Worm (Caenorhabditis elegans): Measurements from ENCODE around the gene Y57G11A.5.
"Not testable (repeated sequence)": the region's sequence is repeated elsewhere in the genome, so short reads cannot be mapped to it uniquely, and the experiment has no call there.

Y57G11A.5 gene

DNA sequence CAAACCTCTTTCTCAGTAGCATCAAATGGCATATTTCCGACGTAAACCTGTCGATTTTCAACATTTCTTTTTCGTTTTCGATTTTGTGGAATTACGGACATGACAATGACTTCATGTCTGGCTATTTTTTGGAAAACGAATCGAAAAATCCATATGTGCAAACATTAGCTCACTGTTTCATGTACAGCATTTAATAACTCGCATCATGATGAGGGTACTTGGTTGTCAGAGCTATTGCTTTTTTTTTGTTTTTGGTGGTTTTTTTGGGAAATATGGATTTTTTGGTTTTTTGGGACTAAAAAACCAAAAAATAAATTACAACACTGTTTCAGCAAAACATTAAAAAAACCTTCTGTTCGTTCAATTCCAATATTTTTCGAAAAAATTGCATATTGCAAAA is at the start of gene Y57G11A.5:
Gene Y57G11A.5 (minus strand): TSS at position 101 of the 400 bp plus-strand sequence.
- TF ChIP-seq hmbx-1 (tag; optimal IDR thresholded peaks at IDR 0.05) = no peak
- no peak for TF ChIP-seq tbx-37 (GFP tag; conservative IDR thresholded peaks at IDR 0.05)
- no peak for TF ChIP-seq ceh-13 (GFP tag; optimal IDR thresholded peaks at IDR 0.05)
- no peak for TF ChIP-seq hnd-1 (tag; optimal IDR thresholded peaks at IDR 0.05)
- no peak for TF ChIP-seq flt-1 (GFP tag; IDR thresholded peaks at IDR 0.05)
- no peak for TF ChIP-seq sea-1 (GFP tag; conservative IDR thresholded peaks at IDR 0.05)
- TF ChIP-seq tbx-11 (GFP tag; IDR thresholded peaks at IDR 0.05) = no peak
- TF ChIP-seq pes-1 (GFP tag; IDR thresholded peaks at IDR 0.05) = no peak

DNA sequence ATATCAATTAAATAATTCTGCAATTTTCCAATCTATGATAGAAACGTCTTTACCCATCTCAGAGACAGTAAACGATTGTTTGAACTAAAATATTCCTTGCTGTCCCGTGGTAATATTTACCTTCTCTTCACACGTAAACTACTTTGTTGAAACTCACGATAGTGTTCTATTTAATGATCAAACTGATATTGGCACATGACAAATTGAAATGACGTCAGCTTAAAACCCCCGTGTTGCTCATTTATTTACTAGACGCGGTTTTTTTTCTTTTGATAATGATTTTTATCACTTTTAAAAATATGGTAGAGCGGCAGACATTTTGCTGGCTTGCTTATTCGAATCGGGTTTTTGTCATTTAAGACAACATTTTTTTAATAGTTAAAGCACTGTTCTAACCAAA is 49.4 kb upstream of the Y57G11A.5 start:
- no peak for TF ChIP-seq tra-4 (tag; optimal IDR thresholded peaks at IDR 0.05)
- no peak for TF ChIP-seq tbx-37 (GFP tag; conservative IDR thresholded peaks at IDR 0.05)
- no peak for TF ChIP-seq ets-7 (tag; optimal IDR thresholded peaks at IDR 0.05)

DNA sequence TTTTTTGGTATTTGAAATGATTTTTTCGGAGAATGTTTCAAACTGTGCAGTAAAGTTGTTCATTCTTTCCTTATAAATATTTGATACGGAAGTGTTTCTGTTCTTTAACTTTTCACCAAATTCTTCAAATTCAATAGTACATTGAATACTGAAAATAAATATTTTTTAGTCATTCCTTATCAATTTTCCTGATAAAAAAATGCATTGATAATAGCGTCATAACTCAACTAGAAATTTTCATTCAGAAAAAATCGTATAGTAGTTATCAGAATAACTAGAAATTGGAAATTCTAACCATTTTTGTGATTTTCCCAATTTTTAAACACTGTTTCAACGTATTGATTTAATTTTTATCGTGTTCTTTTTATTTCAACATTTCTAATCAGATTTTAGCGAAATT is 47.0 kb upstream of the Y57G11A.5 start:
- TF ChIP-seq aly-1 (tag; optimal IDR thresholded peaks at IDR 0.05) (no peak), hmg-4 (GFP tag; optimal IDR thresholded peaks at IDR 0.05) (no peak), B0310.2 (tag; optimal IDR thresholded peaks at IDR 0.05) (no peak), flt-1 (GFP tag; IDR thresholded peaks at IDR 0.05) (no peak)

DNA sequence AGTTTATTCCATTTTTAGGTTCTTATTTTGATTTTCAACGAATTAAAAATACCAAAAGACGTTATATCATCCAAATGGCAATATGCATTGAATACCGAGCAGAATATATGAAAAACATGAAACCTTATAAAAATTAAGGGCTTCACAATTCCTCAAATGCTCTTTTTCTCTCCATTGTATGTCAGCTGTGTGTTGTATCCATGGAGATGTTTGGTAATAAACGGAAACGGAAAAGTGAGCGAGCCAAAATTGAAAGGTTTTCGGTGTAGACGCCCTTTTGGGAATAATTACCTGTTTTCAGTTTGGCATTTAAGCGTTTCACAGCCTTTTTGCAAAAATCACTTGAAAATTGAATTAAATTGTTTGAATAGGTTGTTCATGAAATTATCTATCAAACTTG is 45.3 kb upstream of the Y57G11A.5 start:
- TF ChIP-seq pes-1 (GFP tag; IDR thresholded peaks at IDR 0.05) (no peak), sea-1 (GFP tag; conservative IDR thresholded peaks at IDR 0.05) (no peak), scrt-1 (GFP tag; IDR thresholded peaks at IDR 0.05) (no peak), B0310.2 (tag; optimal IDR thresholded peaks at IDR 0.05) (no peak), aly-1 (tag; optimal IDR thresholded peaks at IDR 0.05) (no peak), tbx-37 (GFP tag; conservative IDR thresholded peaks at IDR 0.05) (no peak), hmbx-1 (tag; optimal IDR thresholded peaks at IDR 0.05) (no peak), flt-1 (GFP tag; IDR thresholded peaks at IDR 0.05) (no peak), F13C5.2 (tag; optimal IDR thresholded peaks at IDR 0.05) (no peak)

DNA sequence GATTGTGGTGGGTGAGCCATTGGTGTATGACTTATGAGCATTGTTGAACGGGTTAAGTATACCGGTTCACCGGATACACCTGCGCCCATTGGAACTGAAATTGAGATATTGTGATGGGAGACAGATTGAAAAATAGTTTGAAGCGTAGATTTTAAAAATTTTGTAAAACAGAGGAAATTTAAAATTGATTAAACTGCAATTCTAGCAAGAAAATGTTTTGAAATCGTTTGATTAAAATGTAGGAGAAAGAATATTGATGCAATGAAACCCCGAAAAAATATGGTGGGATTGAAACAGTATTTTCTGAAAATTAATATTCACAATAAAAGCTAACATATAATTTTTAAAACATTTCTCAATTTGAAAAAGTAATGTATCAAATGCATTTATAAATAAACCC is 42.5 kb upstream of the Y57G11A.5 start, which contains the start of gene Y57G11B.6:
Gene Y57G11B.6 (minus strand): TSS at position 101 of the 400 bp plus-strand sequence.
- TF ChIP-seq B0310.2 (tag; optimal IDR thresholded peaks at IDR 0.05) = no peak
- TF ChIP-seq sea-1 (GFP tag; conservative IDR thresholded peaks at IDR 0.05) = no peak
- TF ChIP-seq hmg-4 (GFP tag; optimal IDR thresholded peaks at IDR 0.05) = no peak
- no peak for TF ChIP-seq ets-7 (tag; optimal IDR thresholded peaks at IDR 0.05)
- no peak for TF ChIP-seq hmbx-1 (tag; optimal IDR thresholded peaks at IDR 0.05)
- TF ChIP-seq ceh-13 (GFP tag; optimal IDR thresholded peaks at IDR 0.05) = no peak
- no peak for TF ChIP-seq flt-1 (GFP tag; IDR thresholded peaks at IDR 0.05)
- no peak for TF ChIP-seq tbx-37 (GFP tag; conservative IDR thresholded peaks at IDR 0.05)
- TF ChIP-seq ama-1 (optimal IDR thresholded peaks at IDR 0.05) = no peak
- TF ChIP-seq ceh-36 (tag; optimal IDR thresholded peaks at IDR 0.05) = no peak
- no peak for TF ChIP-seq tbx-11 (GFP tag; IDR thresholded peaks at IDR 0.05)
- TF ChIP-seq tra-4 (tag; optimal IDR thresholded peaks at IDR 0.05) = no peak
- no peak for TF ChIP-seq pes-1 (GFP tag; IDR thresholded peaks at IDR 0.05)
- TF ChIP-seq aly-1 (tag; optimal IDR thresholded peaks at IDR 0.05) = no peak

DNA sequence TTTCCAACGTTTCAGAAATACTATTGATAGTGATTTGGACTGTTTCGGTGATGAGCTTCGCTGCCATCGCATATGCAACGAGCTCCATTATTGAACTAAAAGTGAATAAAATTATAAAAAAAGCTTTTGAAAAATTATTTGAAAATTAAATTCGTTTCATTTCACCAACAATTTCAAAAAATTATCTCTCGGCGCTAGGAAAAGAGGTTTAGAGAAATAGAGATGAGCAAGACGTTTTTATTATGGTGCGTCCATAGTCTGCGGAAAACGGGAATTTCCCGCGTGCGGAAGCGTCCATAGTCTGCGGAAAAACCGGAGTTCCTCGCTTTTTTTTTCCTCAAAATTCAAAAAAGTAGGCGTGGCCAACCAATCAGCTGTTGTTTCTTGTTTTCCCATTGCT is 39.6 kb upstream of the Y57G11A.5 start, which contains the start of gene pals-30:
Gene pals-30 (minus strand): TSS at position 101 of the 400 bp plus-strand sequence.
- not testable (repeated sequence) for TF ChIP-seq tbx-11 (GFP tag; IDR thresholded peaks at IDR 0.05); sea-1 (GFP tag; conservative IDR thresholded peaks at IDR 0.05); B0310.2 (tag; optimal IDR thresholded peaks at IDR 0.05)

DNA sequence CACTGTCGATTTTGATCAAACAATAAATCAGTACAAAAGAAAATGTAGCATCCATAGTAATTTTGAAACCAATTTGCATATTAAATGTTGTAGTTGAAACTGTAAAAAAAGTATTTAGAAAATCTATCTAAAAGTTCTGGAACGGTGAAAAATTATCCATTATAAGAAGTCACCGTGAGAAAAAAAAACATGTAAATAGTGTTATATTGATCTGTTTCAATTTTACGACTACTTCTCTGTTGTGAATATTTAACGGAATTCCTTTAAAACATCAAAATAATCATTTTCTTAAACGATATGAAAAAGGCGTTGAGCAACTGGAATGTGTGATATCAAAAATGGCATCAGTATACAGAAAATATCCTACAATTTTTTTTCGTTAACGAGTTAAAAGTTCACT is 37.0 kb upstream of the Y57G11A.5 start, which contains the start of gene T27E7.9:
Gene T27E7.9 (minus strand): TSS at position 101 of the 400 bp plus-strand sequence.
- TF ChIP-seq F13C5.2 (tag; optimal IDR thresholded peaks at IDR 0.05) (no peak), hmg-4 (GFP tag; optimal IDR thresholded peaks at IDR 0.05) (no peak), tbx-37 (GFP tag; conservative IDR thresholded peaks at IDR 0.05) (no peak)

DNA sequence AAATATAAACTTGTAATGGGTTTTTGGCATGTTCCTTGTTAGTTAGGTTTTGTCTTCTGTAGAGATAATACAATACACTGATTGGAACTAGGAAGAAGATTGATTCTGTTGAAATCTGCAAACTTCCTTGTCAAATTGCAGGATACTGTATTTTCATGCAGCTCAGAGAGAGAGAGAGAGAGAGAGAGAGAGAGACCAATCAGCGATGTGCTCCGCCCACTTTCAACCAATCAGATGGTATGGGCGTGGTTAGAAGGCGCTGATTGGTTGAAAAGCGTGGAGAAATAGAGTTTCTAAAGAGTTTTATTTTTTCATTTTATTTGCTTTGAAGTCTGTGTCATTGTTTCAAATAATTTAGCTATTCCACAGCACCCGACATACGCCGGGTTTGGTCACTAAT is 35.0 kb upstream of the Y57G11A.5 start:
- no peak for TF ChIP-seq pes-1 (GFP tag; IDR thresholded peaks at IDR 0.05)
- TF ChIP-seq hnd-1 (tag; optimal IDR thresholded peaks at IDR 0.05) = no peak
- TF ChIP-seq tbx-11 (GFP tag; IDR thresholded peaks at IDR 0.05) = no peak

DNA sequence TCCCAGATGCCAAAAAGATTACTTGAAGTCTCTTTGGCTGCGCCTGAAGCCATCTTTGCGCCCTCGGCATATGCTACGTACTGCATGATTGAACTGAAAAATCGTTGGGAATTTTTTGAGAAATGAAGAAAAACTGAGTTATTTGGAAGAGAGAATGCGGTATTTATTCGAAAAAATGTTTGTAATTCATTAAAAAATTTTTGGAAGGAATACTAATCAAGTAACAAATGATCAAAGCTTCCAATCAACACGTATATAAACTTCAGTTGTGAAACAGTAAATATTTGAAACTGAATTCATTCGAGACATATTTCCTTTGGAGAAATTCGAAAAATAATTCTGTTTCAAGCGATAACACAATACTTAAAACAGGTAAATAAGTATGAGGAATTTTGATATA is 30.2 kb upstream of the Y57G11A.5 start, which contains the start of gene pals-29:
Gene pals-29 (minus strand): TSS at position 101 of the 400 bp plus-strand sequence.
- TF ChIP-seq aly-1 (tag; optimal IDR thresholded peaks at IDR 0.05) (no peak), ama-1 (optimal IDR thresholded peaks at IDR 0.05) (no peak), flt-1 (GFP tag; IDR thresholded peaks at IDR 0.05) (no peak)

DNA sequence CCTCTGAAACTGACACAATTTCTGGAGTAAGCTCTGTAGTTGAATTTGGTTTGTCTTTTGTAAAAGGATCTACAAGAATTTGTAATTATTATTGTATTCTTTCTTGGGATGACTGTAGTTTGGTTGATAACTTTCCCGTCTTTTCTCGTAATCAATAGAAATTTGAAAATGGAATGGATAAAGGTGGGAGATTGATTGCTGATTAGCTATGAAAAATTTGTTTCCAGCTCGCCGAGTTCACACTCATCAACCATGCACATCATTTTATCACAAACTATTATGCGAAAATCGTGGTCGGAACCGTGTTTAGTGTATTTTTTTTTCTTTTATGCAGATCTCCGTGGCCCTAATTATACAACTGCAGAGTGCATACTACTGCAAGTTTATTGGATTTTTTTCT is 24.6 kb upstream of the Y57G11A.5 start, which contains the start of gene T27E7.5:
Gene T27E7.5 (plus strand): TSS at position 253 of the 400 bp plus-strand sequence.
- TF ChIP-seq sea-1 (GFP tag; conservative IDR thresholded peaks at IDR 0.05) (no peak), pes-1 (GFP tag; IDR thresholded peaks at IDR 0.05) (no peak), tra-4 (tag; optimal IDR thresholded peaks at IDR 0.05) (no peak), ceh-36 (tag; optimal IDR thresholded peaks at IDR 0.05) (no peak), tbx-37 (GFP tag; conservative IDR thresholded peaks at IDR 0.05) (no peak), F13C5.2 (tag; optimal IDR thresholded peaks at IDR 0.05) (no peak), hnd-1 (tag; optimal IDR thresholded peaks at IDR 0.05) (no peak), hmg-4 (GFP tag; optimal IDR thresholded peaks at IDR 0.05) (no peak), tbx-11 (GFP tag; IDR thresholded peaks at IDR 0.05) (no peak), aly-1 (tag; optimal IDR thresholded peaks at IDR 0.05) (no peak), flt-1 (GFP tag; IDR thresholded peaks at IDR 0.05) (no peak), hmbx-1 (tag; optimal IDR thresholded peaks at IDR 0.05) (no peak), scrt-1 (GFP tag; IDR thresholded peaks at IDR 0.05) (no peak), ets-7 (tag; optimal IDR thresholded peaks at IDR 0.05) (no peak), ama-1 (optimal IDR thresholded peaks at IDR 0.05) (no peak), B0310.2 (tag; optimal IDR thresholded peaks at IDR 0.05) (no peak), ceh-13 (GFP tag; optimal IDR thresholded peaks at IDR 0.05) (no peak)
